Fruit fly (Drosophila melanogaster): ENCODE results near the gene Tudor-SN.

DNA sequence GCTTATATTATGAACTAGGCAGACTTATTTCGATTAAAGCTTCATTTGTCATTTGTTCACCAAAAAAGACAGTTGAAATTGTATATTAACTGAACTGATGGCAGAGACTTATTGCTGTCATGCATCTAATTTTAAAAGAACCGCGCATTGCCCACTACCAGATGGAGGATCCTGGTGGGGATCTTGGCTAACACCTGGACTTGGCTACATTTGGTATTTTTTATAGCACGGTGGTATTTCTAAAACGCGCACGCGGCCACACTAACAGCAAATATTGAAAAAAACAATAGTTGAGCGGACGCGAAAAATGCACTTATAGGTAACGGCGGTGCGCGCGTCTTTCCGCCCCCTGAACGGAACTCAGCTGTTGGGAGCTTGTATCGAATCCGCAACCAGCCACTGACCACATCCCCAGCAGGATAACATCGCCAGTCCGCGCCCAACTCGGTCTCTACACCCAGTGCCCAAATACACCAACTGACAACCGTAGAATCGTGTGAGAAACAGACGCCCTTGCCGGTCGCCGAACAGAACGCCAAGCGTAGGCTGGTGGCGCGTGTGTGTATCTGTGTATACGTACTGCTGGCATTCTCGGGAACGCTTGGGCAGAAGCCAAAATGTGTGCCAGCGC lies 28.1 kb upstream of the Tudor-SN start:
- TF ChIP-seq CG8478 (optimal IDR thresholded peaks at IDR 0.05) (no peak), psq (optimal IDR thresholded peaks at IDR 0.05) (no peak), pan (optimal IDR thresholded peaks at IDR 0.05) (no peak), usp (GFP tag; optimal IDR thresholded peaks at IDR 0.05) (no peak), Dll (optimal IDR thresholded peaks at IDR 0.05) (no peak), EcR (GFP tag; optimal IDR thresholded peaks at IDR 0.05) (no peak)

All from whole organism.